Worm (Caenorhabditis elegans): ENCODE data around the gene Y62H9A.13.

DNA sequence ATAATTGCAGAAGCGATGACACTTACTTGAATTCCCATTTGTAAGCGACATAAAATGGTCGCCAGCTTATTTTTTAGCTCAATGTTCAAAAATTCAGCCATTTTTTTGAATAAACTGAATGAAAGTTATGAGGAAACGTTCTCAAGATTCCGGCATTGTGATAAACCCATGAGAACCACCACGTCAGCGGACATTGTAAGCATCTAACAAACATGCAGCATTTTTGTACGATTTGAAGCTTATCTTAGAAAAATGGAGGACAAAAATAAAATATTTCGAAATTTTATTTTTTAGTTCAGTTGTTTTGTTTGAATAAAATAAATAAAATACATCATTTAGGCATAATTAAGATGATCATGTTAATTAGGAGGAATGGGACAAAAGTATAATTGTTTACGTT, 36.4 kb downstream of the Y62H9A.13 start, which contains the start of gene T08D10.4:
- no peak for TF ChIP-seq sdc-2 (tag; optimal IDR thresholded peaks at IDR 0.05)
- TF ChIP-seq hlh-30 (tag; optimal IDR thresholded peaks at IDR 0.05; ENCODE audit: insufficient read depth) = no peak
- no peak for TF ChIP-seq nhr-232 (tag; optimal IDR thresholded peaks at IDR 0.05)
- TF ChIP-seq ama-1 (optimal IDR thresholded peaks at IDR 0.05) = no peak
- no peak for TF ChIP-seq ceh-9 (tag; optimal IDR thresholded peaks at IDR 0.05)

All from whole organism, late embryonic.